Fruit fly (Drosophila melanogaster) S2 (cell line): ENCODE data around the gene CG1840.

Experiments used
- CG8478 ChIP-seq: fragments of >200 bp; optimal IDR thresholded peaks from 2 replicates; lab custom pipeline; 2018
- CTCF ChIP-seq, 2 experiments: fragments of >200 bp; optimal IDR thresholded peaks; 2 replicates each; lab custom pipeline; 2018

CG1840 gene

DNA sequence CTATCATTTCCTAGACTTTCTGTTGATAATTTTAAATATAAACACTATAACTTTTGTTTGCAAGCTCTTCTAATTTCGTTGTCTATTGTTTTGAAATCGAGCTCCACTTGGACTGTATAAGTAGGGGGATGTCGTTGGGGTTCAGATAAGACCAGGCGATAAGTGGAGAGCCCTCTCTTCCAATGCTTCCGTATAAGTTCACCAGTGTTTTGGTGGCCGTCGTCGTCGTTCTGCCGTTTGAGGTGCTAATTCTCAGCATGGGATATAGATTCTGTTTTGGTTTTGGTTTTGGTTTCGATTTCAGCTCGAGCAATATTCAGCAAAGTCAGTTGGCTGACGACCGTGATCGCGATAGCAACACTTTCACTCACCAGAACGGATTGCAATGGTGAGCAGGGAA is 15.0 kb upstream of the CG1840 start, which contains the start of gene CG15739:
Gene CG15739 (plus strand): TSS at position 204 of the 400 bp plus-strand sequence.
- TF ChIP-seq CTCF (optimal IDR thresholded peaks at IDR 0.05; lab: Kevin White, UChicago) (no peak), CG8478 (lab: Kevin White, UChicago) (no peak)

DNA sequence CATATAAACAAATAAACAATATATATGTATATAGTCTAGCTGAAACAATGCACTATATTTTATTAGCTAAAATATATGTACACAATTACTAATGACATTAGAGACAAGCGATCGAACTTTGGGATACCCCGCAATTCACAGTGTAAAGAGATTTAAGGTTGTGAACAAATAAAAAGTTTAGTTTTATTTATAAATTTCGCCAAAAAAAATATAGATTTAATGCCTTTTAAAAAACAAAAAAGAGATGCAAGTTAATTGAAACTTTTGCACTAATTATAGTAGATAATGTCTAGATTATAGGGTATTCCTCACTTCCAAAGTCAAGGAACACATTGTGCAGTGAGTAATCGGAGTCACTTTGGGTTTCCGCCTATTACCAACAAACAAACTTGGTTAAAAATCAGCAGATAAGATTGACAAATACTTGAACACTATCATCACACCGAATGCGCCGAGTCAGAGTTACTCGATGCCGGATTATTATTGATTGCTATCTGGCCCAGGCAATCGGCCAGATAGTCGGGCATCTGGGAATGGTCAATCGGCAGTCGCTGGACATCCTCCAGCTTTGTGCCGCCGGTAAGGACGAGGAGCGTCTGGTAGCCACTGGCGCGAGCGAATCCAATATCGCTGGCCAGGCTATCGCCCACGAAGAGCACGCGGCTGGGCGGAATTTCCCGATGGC is 12.9 kb upstream of the CG1840 start:
- TF ChIP-seq CG8478 (lab: Kevin White, UChicago) (no peak), CTCF (optimal IDR thresholded peaks at IDR 0.05; lab: Kevin White, UChicago) (no peak)

DNA sequence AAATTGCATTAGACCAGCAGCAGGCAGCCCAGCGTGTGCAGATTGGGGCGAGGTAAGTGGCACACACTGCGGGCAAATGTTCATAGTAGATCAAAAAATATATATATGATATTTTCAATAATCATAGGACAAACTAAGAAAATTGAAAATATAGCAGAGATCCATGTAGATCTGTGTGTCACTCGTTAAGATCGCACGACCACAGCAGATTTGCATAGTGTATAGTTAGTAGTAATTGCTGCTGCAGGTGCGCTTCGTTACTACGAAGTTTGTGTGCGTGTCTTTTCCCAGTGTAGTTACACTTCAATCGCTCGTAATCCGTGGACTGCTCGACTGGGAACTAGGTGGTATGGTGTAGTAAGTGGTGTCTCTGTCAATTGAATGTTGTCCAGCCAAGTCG is 11.0 kb upstream of the CG1840 start, which contains the start of gene CG10352:
Gene CG10352 (minus strand): TSS at position 4 of the 400 bp plus-strand sequence.
- no peak for TF ChIP-seq CTCF (optimal IDR thresholded peaks at IDR 0.05; lab: Kevin White, UChicago)
- TF ChIP-seq CG8478 (lab: Kevin White, UChicago): no peak

DNA sequence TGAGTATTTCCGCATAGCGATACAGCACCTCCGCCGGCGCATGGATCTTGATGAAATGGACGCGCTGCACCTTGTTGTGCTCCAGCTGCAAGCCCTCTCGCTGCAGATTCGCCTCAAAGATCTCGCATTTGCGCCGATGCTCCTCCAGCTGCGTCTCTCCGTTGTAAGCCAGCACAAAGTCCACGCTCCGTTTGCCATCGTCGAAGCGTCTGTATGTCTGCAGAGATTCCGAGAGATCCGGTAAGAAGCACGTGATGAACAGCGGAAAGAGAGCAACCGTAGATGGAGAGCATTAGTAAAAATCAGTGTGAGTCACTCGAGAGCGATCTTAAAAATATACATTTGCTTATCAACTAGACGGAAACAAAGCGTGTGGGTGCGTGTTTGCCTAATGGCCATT is 6.5 kb upstream of the CG1840 start:
- TF ChIP-seq CG8478 (lab: Kevin White, UChicago): no peak
- no peak for TF ChIP-seq CTCF (optimal IDR thresholded peaks at IDR 0.05; lab: Kevin White, UChicago)

DNA sequence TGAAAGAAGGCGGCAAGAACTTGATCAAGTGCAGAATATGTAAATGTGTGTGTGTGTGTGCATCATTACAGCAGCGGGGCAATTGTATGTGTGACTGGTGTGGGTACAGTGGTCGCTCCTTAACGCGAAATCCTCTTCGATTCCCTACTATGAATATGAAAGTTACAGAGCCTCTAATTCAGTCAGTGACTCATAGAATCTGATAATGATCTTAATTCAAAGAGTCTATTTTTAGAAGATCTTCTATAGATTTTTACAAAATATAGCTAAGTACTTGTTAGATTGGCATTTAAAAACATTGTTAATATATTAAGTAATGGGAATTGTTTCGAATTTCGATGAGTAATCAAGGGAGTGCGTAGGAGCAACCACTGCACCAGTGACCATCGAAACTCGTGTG is 5.7 kb upstream of the CG1840 start:
- TF ChIP-seq CG8478 (lab: Kevin White, UChicago) (no peak), CTCF (optimal IDR thresholded peaks at IDR 0.05; lab: Kevin White, UChicago) (no peak)

DNA sequence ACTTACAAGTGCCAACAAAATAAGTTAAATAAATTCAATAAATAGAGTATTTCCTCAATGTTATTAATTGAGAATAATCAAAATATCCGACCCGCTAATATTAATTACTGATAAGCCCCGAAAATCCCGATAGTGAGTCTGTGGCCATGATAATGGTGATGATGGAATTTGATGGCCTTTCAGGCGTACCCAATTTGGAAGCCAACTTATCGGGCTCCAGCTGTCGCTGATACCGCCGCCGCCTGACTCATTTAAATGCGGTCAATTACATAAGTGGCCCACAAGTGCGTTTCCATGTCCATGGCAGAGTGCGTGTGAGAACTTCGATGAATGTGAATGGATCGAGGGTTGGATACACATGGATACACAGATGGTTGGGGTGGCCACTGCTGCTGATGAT is 4.0 kb upstream of the CG1840 start:
- TF ChIP-seq CG8478 (lab: Kevin White, UChicago) (no peak), CTCF (optimal IDR thresholded peaks at IDR 0.05; lab: Kevin White, UChicago) (no peak)

DNA sequence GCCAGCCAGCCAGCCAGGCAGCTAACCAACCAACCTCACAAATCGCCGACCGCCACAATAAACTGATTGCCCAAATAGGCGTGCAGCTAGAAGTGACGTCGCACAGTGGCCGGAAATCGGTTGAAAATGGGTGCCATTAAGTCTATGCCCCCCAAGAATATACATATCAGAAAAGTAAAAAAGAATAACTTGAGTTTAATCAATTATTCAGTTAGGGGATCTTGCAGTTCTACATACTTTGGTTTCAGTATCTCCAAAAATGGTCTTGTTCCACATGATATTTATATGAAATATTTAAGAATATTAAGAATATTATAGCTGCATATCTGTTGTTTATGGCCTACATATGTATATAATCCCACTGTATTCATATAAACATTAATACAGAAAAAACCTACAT is 2.8 kb upstream of the CG1840 start:
- no peak for TF ChIP-seq CG8478 (lab: Kevin White, UChicago)
- no peak for TF ChIP-seq CTCF (optimal IDR thresholded peaks at IDR 0.05; lab: Kevin White, UChicago)

DNA sequence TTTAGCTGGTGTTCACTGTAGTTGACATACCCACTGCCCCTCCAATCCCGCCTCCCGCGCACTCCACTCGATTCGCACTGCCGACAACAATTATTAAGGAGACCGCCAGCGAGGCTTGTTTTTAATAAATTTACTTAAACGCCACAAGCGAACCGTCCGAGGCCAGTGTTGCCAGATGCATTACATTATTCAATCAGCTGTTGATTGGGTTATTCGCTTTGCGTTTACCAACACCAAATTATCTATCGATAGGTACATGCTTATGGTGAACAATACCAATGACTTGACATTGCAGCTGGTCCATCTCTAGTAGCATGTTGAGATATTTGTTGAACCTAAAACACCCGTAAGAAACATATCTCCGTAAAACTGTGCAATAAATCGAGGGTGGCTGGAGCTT is 1.2 kb upstream of the CG1840 start, which contains the start of the genes CG10353 and SelG:
Gene CG10353 (minus strand): TSS at position 187 of the 400 bp plus-strand sequence.
Gene SelG (plus strand): TSS at position 309 of the 400 bp plus-strand sequence.
- no peak for TF ChIP-seq CG8478 (lab: Kevin White, UChicago)
- TF ChIP-seq CTCF (optimal IDR thresholded peaks at IDR 0.05; lab: Kevin White, UChicago): peak; percentile 19

DNA sequence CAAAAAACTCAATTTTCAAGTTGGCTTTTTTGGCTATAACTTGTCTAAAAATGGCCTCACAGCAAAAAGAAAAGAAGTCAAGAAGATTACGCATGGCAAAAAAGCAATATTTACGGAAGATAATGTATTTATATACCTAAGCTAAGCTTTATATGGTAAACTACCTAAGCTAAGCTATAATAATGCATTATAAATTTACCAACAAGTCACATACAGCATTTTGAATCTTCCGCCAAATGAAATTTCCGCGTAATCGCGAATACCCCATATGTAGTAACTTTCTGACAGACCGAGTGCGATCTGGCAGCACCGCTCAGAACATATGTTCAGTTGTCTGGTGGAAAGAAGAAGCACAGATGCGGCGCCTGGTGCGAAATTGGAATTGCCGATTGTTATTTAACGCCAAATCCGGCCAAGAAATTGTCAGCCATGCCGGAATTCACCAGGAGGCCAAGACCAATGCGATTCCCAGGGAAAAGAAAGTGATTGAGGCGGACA is 3.6 kb downstream of the CG1840 start, which contains the start of gene sicily:
Gene sicily (plus strand): TSS at position 51 of the 498 bp plus-strand sequence.
- TF ChIP-seq CG8478 (lab: Kevin White, UChicago): no peak
- TF ChIP-seq CTCF (optimal IDR thresholded peaks at IDR 0.05; lab: Kevin White, UChicago): no peak

DNA sequence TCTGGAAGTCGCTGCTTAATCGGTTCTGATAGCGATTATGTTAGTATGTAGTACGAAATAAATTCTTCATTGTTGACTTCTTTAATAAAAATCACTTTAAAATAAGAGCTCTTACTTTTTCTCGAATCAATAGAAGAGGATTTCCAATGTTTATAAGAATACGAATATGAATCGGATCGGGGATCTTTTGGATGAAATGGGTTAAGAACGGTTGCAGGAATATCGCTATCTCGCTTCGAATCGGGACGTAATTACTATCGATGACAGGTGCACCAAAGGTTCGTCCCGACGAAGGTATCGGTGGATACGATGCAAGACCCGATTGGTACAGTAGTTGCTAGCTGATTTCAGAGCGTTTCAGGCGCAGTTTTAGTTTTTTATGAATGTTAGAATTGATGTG is 5.5 kb downstream of the CG1840 start, which contains the start of gene wisp:
Gene wisp (plus strand): TSS at position 301 of the 400 bp plus-strand sequence.
- no peak for TF ChIP-seq CTCF (optimal IDR thresholded peaks at IDR 0.05; lab: Kevin White, UChicago)
- no peak for TF ChIP-seq CG8478 (lab: Kevin White, UChicago)

DNA sequence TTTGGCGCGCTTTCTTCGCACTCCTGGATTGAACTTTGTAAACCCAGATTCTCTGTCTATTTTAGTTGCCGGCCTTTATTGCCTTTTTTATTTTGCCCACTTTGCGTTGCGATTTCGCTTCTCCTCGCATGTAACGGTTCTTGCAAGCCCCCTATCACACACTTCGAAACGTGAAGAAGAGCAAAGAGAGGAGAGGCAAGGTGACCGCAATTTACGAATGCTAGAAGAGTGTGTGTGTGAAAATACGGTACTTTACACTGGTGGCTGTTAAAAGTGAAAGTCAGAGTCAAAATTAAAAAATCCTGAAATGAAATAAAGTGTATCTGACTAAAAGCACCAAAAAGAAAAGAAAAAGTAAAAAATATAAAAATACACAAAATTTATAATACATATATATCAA is 6.0 kb downstream of the CG1840 start:
- TF ChIP-seq CG8478 (lab: Kevin White, UChicago) (no peak), CTCF (optimal IDR thresholded peaks at IDR 0.05; lab: Kevin White, UChicago) (no peak)

DNA sequence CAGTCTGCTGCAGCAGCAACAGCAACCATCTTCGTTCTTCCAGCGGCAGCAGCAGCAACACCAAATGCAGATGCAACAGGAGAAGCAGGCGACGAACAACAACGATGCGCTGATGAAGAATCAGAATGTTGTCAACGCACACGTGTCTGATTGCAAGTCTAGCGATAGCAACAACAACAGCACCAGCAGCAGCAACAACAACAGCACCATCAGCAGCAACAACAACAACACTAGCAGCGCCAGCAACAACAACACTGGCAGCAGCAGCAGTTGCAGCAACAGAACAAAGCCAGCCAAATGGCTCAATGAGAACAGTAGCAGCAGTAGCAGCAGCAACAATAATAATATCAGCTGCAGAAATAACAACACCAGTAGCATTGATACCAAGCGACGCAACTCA is 7.0 kb downstream of the CG1840 start:
- TF ChIP-seq CTCF (optimal IDR thresholded peaks at IDR 0.05; lab: Kevin White, UChicago) (no peak), CG8478 (lab: Kevin White, UChicago) (no peak)

DNA sequence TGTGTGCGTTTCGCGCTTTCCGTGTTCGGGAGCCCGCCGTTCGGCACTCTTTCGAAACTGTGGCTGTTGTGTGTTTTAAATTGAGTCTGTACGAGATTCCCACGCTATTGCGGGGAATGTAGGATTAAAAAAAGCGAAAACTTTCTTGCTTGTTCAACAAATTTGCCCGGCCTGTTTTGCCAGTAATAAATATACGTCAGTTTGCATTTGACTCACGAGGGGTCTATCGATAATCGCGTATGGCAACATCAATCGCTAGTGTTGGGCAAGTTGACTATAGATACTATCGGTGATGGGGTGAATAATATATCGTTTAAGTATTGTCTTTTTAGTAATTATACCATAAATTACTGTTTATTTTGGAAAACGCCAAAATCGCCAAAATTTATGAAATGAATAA is 17.0 kb downstream of the CG1840 start, which contains the start of gene Upf1:
Gene Upf1 (minus strand): TSS at position 228 of the 400 bp plus-strand sequence.
- TF ChIP-seq CG8478 (lab: Kevin White, UChicago): no peak
- no peak for TF ChIP-seq CTCF (optimal IDR thresholded peaks at IDR 0.05; lab: Kevin White, UChicago)

DNA sequence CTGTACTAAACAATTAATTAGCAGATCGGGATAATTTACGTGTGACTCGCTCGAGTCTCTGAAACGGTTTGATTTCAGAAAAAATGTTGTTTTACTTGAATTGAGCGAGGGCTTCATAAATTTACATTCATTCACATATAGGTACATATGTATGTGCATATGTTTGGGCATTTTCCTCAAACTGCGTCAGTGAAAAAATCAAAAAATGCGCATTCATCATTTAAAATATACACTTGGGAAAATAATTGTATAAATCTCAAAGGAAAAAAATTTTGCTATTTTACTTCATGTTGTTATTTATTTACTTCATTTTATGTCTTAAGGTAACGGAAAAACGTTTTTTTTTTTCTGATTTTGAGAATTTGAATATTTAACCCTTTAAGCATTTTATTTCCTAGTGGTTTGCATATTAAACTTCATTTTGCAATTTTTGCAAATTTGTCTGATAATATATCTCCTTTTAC is 18.7 kb downstream of the CG1840 start, which contains the start of gene CG43156:
Gene CG43156 (minus strand): TSS at position 51 of the 464 bp plus-strand sequence.
- TF ChIP-seq CG8478 (lab: Kevin White, UChicago) (no peak), CTCF (optimal IDR thresholded peaks at IDR 0.05; lab: Kevin White, UChicago) (no peak)

DNA sequence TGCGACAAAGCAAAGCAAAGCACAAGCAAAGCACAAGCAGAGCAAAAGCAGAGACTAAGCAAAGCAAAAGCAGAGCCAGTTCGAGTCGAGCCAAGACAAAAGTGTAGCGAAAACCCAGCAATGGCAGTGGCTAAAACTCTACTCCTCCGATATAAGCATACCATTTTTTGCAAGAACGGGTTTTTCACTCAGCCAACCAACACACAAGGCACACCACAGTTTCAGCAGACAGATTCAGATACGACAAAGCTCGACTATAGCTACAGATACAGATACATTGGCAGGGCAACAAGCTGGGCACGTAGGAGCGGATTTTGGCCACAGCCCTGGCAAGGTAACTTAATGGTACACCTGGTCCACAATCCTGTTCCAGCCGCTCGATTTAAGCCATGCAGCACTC is 25.4 kb downstream of the CG1840 start:
- TF ChIP-seq CG8478 (lab: Kevin White, UChicago): no peak
- no peak for TF ChIP-seq CTCF (optimal IDR thresholded peaks at IDR 0.05; lab: Kevin White, UChicago)
